Fruit fly (Drosophila melanogaster) whole organism, wandering third instar larva: Measurements from ENCODE around the gene CG14742.
A peak's percentile ranks its signal among the peaks of the same experiment; 100 is the strongest.

Experiments
- Abd-B ChIP-seq: fragments of >200 bp; optimal IDR thresholded peaks from 2 replicates; lab custom pipeline; 2017; ENCODE audit warnings: missing biosample characterization, missing genetic modification characterization
- CG32264 ChIP-seq: fragments of 200-800 bp; sonication (Bioruptor generic); optimal IDR thresholded peaks from 2 replicates; lab custom pipeline; 2016; ENCODE audit warnings: missing biosample characterization, missing genetic modification characterization
- CG9705 ChIP-seq: fragments of 200-800 bp; sonication (Bioruptor generic); optimal IDR thresholded peaks from 2 replicates; lab custom pipeline; 2018; ENCODE audit warnings: missing biosample characterization, mild to moderate bottlenecking, missing genetic modification characterization
- CrebA ChIP-seq: fragments of 200-800 bp; sonication (Bioruptor generic); optimal IDR thresholded peaks from 2 replicates; lab custom pipeline; 2016; ENCODE audit warnings: missing biosample characterization, mild to moderate bottlenecking, missing genetic modification characterization, borderline replicate concordance
- Dfd ChIP-seq: fragments of >200 bp; optimal IDR thresholded peaks from 2 replicates; lab custom pipeline; 2017; ENCODE audit warnings: missing biosample characterization, missing genetic modification characterization
- Dif ChIP-seq: fragments of 200-275, 200-300 bp; sonication (Bioruptor generic); optimal IDR thresholded peaks from 2 replicates; lab custom pipeline; 2018; ENCODE audit warnings: missing biosample characterization, missing genetic modification characterization; ENCODE audit not compliant: partially characterized antibody
- GATAd ChIP-seq: sonication (Bioruptor generic); optimal IDR thresholded peaks from 2 replicates; lab custom pipeline; 2016; ENCODE audit warnings: missing biosample characterization, missing genetic modification characterization
- HLH106 ChIP-seq: fragments of 200-800 bp; optimal IDR thresholded peaks from 3 replicates; lab custom pipeline; 2019; ENCODE audit warnings: missing biosample characterization, mild to moderate bottlenecking, missing genetic modification characterization, moderate library complexity
- Hr83 ChIP-seq: fragments of 200-300 bp; sonication (Bioruptor generic); optimal IDR thresholded peaks from 2 replicates; lab custom pipeline; 2016; ENCODE audit warnings: missing biosample characterization, mild to moderate bottlenecking, missing genetic modification characterization, moderate library complexity; ENCODE audit not compliant: poor library complexity, severe bottlenecking
- Jra ChIP-seq: sonication (Bioruptor generic); optimal IDR thresholded peaks from 2 replicates; lab custom pipeline; 2016; ENCODE audit warnings: missing biosample characterization, missing genetic modification characterization
- Mio ChIP-seq: sonication (Bioruptor generic); optimal IDR thresholded peaks from 2 replicates; lab custom pipeline; 2016; ENCODE audit warnings: missing biosample characterization, missing genetic modification characterization
- Myc ChIP-seq: fragments of >200 bp; optimal IDR thresholded peaks from 2 replicates; lab custom pipeline; 2017
- N ChIP-seq: fragments of >200 bp; optimal IDR thresholded peaks from 2 replicates; lab custom pipeline; 2018; ENCODE audit warnings: missing biosample characterization, missing external identifiers, missing genetic modification characterization
- OdsH ChIP-seq: fragments of 200-800 bp; sonication (Bioruptor generic); optimal IDR thresholded peaks from 2 replicates; lab custom pipeline; 2016; ENCODE audit warnings: missing biosample characterization, mild to moderate bottlenecking, missing genetic modification characterization
- Rel ChIP-seq, 2 experiments: fragments of 200-800 bp; sonication (Bioruptor generic) in 1 of 2; optimal IDR thresholded peaks; 2 replicates in 1 of 2; 3 replicates in 1 of 2; lab custom pipeline; 2016 to 2019; ENCODE audit warnings: mild to moderate bottlenecking in 2 of 2, missing biosample characterization in 2 of 2, missing genetic modification characterization in 2 of 2, moderate library complexity in 1 of 2
- Sp1 ChIP-seq: fragments of 200-800 bp; sonication (Bioruptor generic); optimal IDR thresholded peaks from 3 replicates; lab custom pipeline; 2019; ENCODE audit warnings: missing biosample characterization, mild to moderate bottlenecking, missing genetic modification characterization, moderate library complexity
- Vsx2 ChIP-seq: fragments of 200-300, 225-300 bp; sonication (Bioruptor generic); optimal IDR thresholded peaks from 2 replicates; lab custom pipeline; 2018; ENCODE audit warnings: missing biosample characterization, missing genetic modification characterization; ENCODE audit not compliant: partially characterized antibody
- br ChIP-seq: fragments of 200-800 bp; sonication (Bioruptor generic); optimal IDR thresholded peaks from 2 replicates; lab custom pipeline; 2016; ENCODE audit warnings: missing biosample characterization, missing genetic modification characterization
- brk ChIP-seq: fragments of 200-800 bp; sonication (Bioruptor generic); optimal IDR thresholded peaks from 2 replicates; lab custom pipeline; 2016; ENCODE audit warnings: missing biosample characterization, mild to moderate bottlenecking, missing genetic modification characterization
- dmrt93B ChIP-seq: fragments of 200-800 bp; sonication (Bioruptor generic); optimal IDR thresholded peaks from 2 replicates; lab custom pipeline; 2018; ENCODE audit warnings: missing biosample characterization, mild to moderate bottlenecking, missing genetic modification characterization
- dsf ChIP-seq: sonication (Bioruptor generic); optimal IDR thresholded peaks from 2 replicates; lab custom pipeline; 2016; ENCODE audit warnings: missing biosample characterization, missing genetic modification characterization, borderline replicate concordance
- ey ChIP-seq: fragments of 200-800 bp; sonication (Bioruptor generic); optimal IDR thresholded peaks from 2 replicates; lab custom pipeline; 2016; ENCODE audit warnings: missing biosample characterization, missing genetic modification characterization
- foxo ChIP-seq, 2 experiments: fragments of 200-800 bp; sonication (Bioruptor generic); optimal IDR thresholded peaks; 2 replicates in 1 of 2; 3 replicates in 1 of 2; lab custom pipeline; 2016 to 2017; ENCODE audit warnings: missing biosample characterization in 2 of 2, missing genetic modification characterization in 2 of 2
- fru ChIP-seq: fragments of 200-800 bp; sonication (Bioruptor generic); optimal IDR thresholded peaks from 3 replicates; lab custom pipeline; 2016; ENCODE audit warnings: missing biosample characterization, mild to moderate bottlenecking, missing genetic modification characterization
- h ChIP-seq: fragments of 200-800 bp; sonication (Bioruptor generic); optimal IDR thresholded peaks from 3 replicates; lab custom pipeline; 2016; ENCODE audit warnings: missing biosample characterization, mild to moderate bottlenecking, missing genetic modification characterization
- jim ChIP-seq: fragments of 175-275, 200-325 bp; sonication (Bioruptor generic); optimal IDR thresholded peaks from 2 replicates; lab custom pipeline; 2016; ENCODE audit warnings: missing biosample characterization, mild to moderate bottlenecking, missing genetic modification characterization
- lola ChIP-seq: fragments of >200 bp; optimal IDR thresholded peaks from 2 replicates; lab custom pipeline; 2017; ENCODE audit warnings: missing biosample characterization, missing genetic modification characterization
- pan ChIP-seq: fragments of >200 bp; optimal IDR thresholded peaks from 2 replicates; lab custom pipeline; 2017
- psq ChIP-seq: fragments of 200-800 bp; sonication (Bioruptor generic); optimal IDR thresholded peaks from 3 replicates; lab custom pipeline; 2017; ENCODE audit warnings: missing biosample characterization, mild to moderate bottlenecking, missing genetic modification characterization, moderate library complexity
- rgr ChIP-seq: fragments of 200-800 bp; sonication (Bioruptor generic); optimal IDR thresholded peaks from 3 replicates; lab custom pipeline; 2016; ENCODE audit warnings: missing biosample characterization, mild to moderate bottlenecking, missing genetic modification characterization
- sage ChIP-seq: fragments of 200-800 bp; sonication (Bioruptor generic); optimal IDR thresholded peaks from 2 replicates; lab custom pipeline; 2016; ENCODE audit warnings: missing biosample characterization, mild to moderate bottlenecking, missing genetic modification characterization
- sv ChIP-seq: fragments of 200-800 bp; sonication (Bioruptor generic); optimal IDR thresholded peaks from 3 replicates; lab custom pipeline; 2016; ENCODE audit warnings: missing biosample characterization, missing genetic modification characterization
- tai ChIP-seq: sonication (Bioruptor generic); optimal IDR thresholded peaks from 2 replicates; lab custom pipeline; 2016; ENCODE audit warnings: missing biosample characterization, missing genetic modification characterization
- usp ChIP-seq: fragments of >200 bp; optimal IDR thresholded peaks from 2 replicates; lab custom pipeline; 2017; ENCODE audit warnings: missing biosample characterization, missing genetic modification characterization
- woc ChIP-seq: sonication (Bioruptor generic); optimal IDR thresholded peaks from 2 replicates; lab custom pipeline; 2016; ENCODE audit warnings: missing biosample characterization, mild to moderate bottlenecking, missing genetic modification characterization

Gene CG14742

DNA sequence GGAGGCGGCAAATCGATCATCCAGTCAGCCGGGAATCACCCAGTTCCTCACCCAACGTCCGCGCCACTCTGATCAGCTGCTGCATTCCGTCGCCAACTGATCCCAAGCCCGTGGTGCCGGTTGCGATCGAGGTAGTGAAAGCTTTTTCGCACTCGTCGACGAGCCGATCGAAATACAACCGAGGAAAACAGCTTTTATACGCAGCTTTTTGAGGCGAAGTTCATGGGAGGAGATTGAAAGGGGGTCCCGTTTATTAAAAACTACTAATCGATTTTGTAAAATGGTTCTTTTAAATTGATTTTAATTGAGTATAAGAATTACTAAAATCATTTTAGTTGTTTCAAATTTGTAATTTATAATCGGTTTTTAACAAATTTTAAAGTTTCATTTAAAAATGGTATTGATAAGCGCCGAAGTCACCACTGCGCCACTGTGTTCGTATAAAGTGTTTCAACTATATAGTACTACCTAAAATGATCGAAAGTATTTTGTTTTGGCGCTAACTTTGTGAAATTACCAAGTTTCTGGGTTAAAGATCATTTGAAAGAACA lies 7.1 kb downstream of the CG14742 start, which contains the start of gene CG4860:
Gene CG4860 (minus strand): TSS at position 99 of the 551 bp plus-strand sequence.
- TF ChIP-seq fru (GFP tag; lab: Kevin White, UChicago) = peak; percentile 91
- peak; percentile 73 for TF ChIP-seq dsf (GFP tag; lab: Kevin White, UChicago)
- peak; percentile 76 for TF ChIP-seq sage (GFP tag; lab: Kevin White, UChicago)
- TF ChIP-seq Dif (GFP tag; lab: Kevin White, UChicago) = no peak
- TF ChIP-seq Jra = peak; percentile 79
- TF ChIP-seq CG32264 (GFP tag; lab: Kevin White, UChicago) = peak; percentile 79
- TF ChIP-seq Mio = peak; percentile 18
- peak; percentile 85 for TF ChIP-seq Sp1 (GFP tag; lab: Kevin White, UChicago)
- peak; percentile 77 for TF ChIP-seq CrebA (GFP tag; lab: Kevin White, UChicago)
- peak; percentile 88 for TF ChIP-seq OdsH (GFP tag; lab: Kevin White, UChicago)
- no peak for TF ChIP-seq usp (GFP tag; lab: Kevin White, UChicago)
- TF ChIP-seq woc (GFP tag; lab: Kevin White, UChicago) = peak; percentile 73
- TF ChIP-seq pan (lab: Kevin White, UChicago) = no peak
- peak; percentile 58 for TF ChIP-seq dmrt93B
- peak; percentile 64 for TF ChIP-seq GATAd (GFP tag; lab: Kevin White, UChicago)
- peak; percentile 35 for TF ChIP-seq Rel (GFP tag; optimal IDR thresholded peaks at IDR 0.05; lab: Kevin White, UChicago)
- TF ChIP-seq Rel (tag; optimal IDR thresholded peaks at IDR 0.05; lab: Kevin White, UChicago) = peak; percentile 98
- TF ChIP-seq sv (GFP tag; lab: Kevin White, UChicago) = peak; percentile 85
- peak; percentile 88 for TF ChIP-seq HLH106
- TF ChIP-seq Dfd = no peak
- peak; percentile 89 for TF ChIP-seq ey
- peak; percentile 80 for TF ChIP-seq brk (GFP tag; lab: Kevin White, UChicago)
- peak; percentile 42 to 96 for TF ChIP-seq foxo (GFP tag; optimal IDR thresholded peaks at IDR 0.05; lab: Kevin White, UChicago)
- TF ChIP-seq N (GFP tag; lab: Kevin White, UChicago) = no peak
- TF ChIP-seq rgr (GFP tag; lab: Kevin White, UChicago) = peak; percentile 90
- peak; percentile 86 for TF ChIP-seq Hr83 (GFP tag; lab: Kevin White, UChicago)
- TF ChIP-seq Abd-B (GFP tag; lab: Kevin White, UChicago) = no peak
- TF ChIP-seq br (GFP tag; lab: Kevin White, UChicago) = peak; percentile 91
- peak; percentile 48 for TF ChIP-seq jim (GFP tag; lab: Kevin White, UChicago)
- TF ChIP-seq h (GFP tag; lab: Kevin White, UChicago) = peak; percentile 93
- TF ChIP-seq psq (GFP tag; lab: Kevin White, UChicago) = peak; percentile 75
- TF ChIP-seq CG9705 (GFP tag; lab: Kevin White, UChicago) = peak; percentile 70

DNA sequence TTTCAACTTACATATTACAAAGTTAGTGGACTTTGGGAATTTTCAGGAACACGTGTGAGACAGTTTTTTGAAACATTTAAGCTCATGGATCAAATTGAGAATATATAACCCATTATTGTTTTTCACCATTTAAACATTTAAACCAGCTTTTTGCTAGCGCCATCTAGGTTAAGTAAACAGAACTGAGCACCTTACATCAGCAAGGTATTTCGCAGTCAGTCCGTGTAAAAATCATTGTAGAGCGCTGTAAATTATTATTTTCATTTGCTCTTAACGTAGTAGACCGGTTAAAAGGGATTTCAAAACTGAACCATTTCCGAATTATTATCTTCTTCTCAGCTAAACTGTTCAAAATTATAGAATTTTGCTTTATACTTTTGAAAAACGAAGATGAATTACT lies 7.8 kb downstream of the CG14742 start, which contains the start of gene Rsbp15:
Gene Rsbp15 (plus strand): TSS at position 295 of the 400 bp plus-strand sequence.
- TF ChIP-seq Myc (lab: Kevin White, UChicago) (peak; percentile 48), lola (GFP tag; lab: Kevin White, UChicago) (no peak)

DNA sequence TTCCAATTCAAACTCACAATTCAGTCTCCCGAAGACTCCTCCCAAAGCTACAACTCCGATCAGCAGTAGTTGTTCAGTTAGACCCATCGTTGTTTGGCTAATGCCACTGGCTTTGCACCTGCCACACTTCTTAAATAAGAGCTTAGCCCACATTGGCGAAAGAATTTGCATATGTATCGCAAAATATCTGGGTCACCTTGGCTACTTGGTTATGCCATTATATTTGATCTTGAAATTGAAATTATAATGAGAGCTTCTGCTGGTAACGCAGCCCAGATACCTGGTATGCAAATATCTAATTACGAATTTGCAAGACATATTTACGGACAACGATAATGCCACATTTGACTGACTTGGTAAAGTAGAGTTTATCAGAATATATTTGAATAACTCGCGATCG lies 10.6 kb downstream of the CG14742 start, which contains the start of gene CG17404:
Gene CG17404 (minus strand): TSS at position 101 of the 400 bp plus-strand sequence.
- TF ChIP-seq Myc (lab: Kevin White, UChicago) (no peak), Vsx2 (GFP tag; lab: Kevin White, UChicago) (no peak), OdsH (GFP tag; lab: Kevin White, UChicago) (no peak), sage (GFP tag; lab: Kevin White, UChicago) (no peak), Sp1 (GFP tag; lab: Kevin White, UChicago) (no peak), CG9705 (GFP tag; lab: Kevin White, UChicago) (no peak)

DNA sequence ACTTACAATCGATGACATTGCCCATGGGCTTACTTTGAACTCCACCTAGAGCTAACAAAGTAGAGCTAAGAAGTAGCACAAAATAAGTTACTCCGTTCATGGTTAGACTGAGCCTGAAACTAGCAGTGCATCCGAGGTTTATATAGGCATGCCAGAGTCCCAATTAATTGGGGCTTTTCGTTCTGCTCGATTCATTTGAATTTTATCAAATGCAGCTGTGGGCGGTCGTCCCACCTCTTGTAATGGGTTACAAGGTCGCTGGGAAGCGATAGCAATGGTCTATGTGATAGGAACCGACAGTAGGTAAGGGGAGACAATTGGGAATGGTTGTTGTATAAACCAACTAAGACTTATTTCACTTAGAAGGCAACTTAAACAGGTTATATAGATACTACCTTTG lies 11.9 kb downstream of the CG14742 start, which contains the start of gene CG12256:
Gene CG12256 (minus strand): TSS at position 101 of the 400 bp plus-strand sequence.
- no peak for TF ChIP-seq jim (GFP tag; lab: Kevin White, UChicago)
- no peak for TF ChIP-seq pan (lab: Kevin White, UChicago)
- TF ChIP-seq CG9705 (GFP tag; lab: Kevin White, UChicago) = no peak
- no peak for TF ChIP-seq tai
- TF ChIP-seq Vsx2 (GFP tag; lab: Kevin White, UChicago) = no peak
- no peak for TF ChIP-seq rgr (GFP tag; lab: Kevin White, UChicago)
- no peak for TF ChIP-seq Myc (lab: Kevin White, UChicago)
- TF ChIP-seq sv (GFP tag; lab: Kevin White, UChicago) = no peak
- TF ChIP-seq ey = no peak
- no peak for TF ChIP-seq usp (GFP tag; lab: Kevin White, UChicago)
- no peak for TF ChIP-seq brk (GFP tag; lab: Kevin White, UChicago)
- TF ChIP-seq dmrt93B = no peak
- no peak for TF ChIP-seq Rel (GFP tag; optimal IDR thresholded peaks at IDR 0.05; lab: Kevin White, UChicago)
- TF ChIP-seq Rel (tag; optimal IDR thresholded peaks at IDR 0.05; lab: Kevin White, UChicago) = no peak
- no peak for TF ChIP-seq lola (GFP tag; lab: Kevin White, UChicago)
- TF ChIP-seq h (GFP tag; lab: Kevin White, UChicago) = no peak
- TF ChIP-seq Jra = no peak
